Fruit fly (Drosophila melanogaster) Kc167 (cell line): Measurements from ENCODE around the gene Rim.

Experiments
- Myc ChIP-seq: fragments of >200 bp; optimal IDR thresholded peaks from 2 replicates; lab custom pipeline; 2017; ENCODE audit warnings: missing external identifiers
- psq ChIP-seq: fragments of >200 bp; optimal IDR thresholded peaks from 2 replicates; lab custom pipeline; 2017; ENCODE audit warnings: missing external identifiers
- ttk ChIP-seq: sonication (Bioruptor generic); optimal IDR thresholded peaks from 2 replicates; lab custom pipeline; 2017; ENCODE audit warnings: missing external identifiers

- TF ChIP-seq psq (lab: Kevin White, UChicago) (no peak), ttk (lab: Kevin White, UChicago) (no peak), Myc (lab: Kevin White, UChicago) (no peak)
These were observed 15.3 kb downstream of the Rim start for dm6 chr3R:17901049-17901448.
